Fruit fly (Drosophila melanogaster): ENCODE results near the gene Dyro.

DNA sequence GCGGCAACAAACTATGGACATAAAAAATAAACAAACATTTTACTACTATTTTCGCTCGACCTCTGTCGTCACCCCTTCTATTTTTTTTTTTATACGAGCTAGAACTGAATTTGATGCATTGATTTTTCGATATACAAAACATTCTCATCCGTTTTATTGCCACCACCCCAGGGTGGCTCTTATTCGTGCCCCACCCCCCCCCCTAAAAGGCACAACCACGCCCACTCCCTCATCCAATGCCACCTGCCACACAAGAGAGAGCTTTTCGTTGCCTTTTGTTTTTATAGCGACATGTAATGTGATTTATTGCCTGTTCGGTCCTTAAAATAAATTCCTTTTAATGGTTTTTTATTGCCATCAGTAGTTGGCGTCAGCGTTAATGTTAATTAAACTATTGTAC lies 43.6 kb upstream of the Dyro start:
- TF ChIP-seq CG8478 (optimal IDR thresholded peaks at IDR 0.05) = no peak
- TF ChIP-seq CTCF (optimal IDR thresholded peaks at IDR 0.05) = no peak

All from S2 (cell line).